Worm (Caenorhabditis elegans) whole organism, L3 larva: ENCODE data around the gene Y47D3B.4.

Source experiments
- R02D3.7 ChIP-seq: fragments of 150-350 bp; optimal IDR thresholded peaks from 2 replicates; lab custom pipeline; 2014; ENCODE audit warnings: missing biosample characterization, missing genetic modification characterization
- aly-2 ChIP-seq: fragments of 150-350 bp; optimal IDR thresholded peaks from 2 replicates; lab custom pipeline; 2014; ENCODE audit warnings: missing biosample characterization, missing genetic modification characterization
- ama-1 ChIP-seq: fragments of 150-350 bp; optimal IDR thresholded peaks from 2 replicates; lab custom pipeline; 2018
- ceh-16 ChIP-seq: sonication (generic microtip); optimal IDR thresholded peaks from 2 replicates; lab custom pipeline; 2017; ENCODE audit warnings: missing biosample characterization, missing genetic modification characterization
- ceh-28 ChIP-seq: fragments of 150-350 bp; optimal IDR thresholded peaks from 2 replicates; lab custom pipeline; 2014; ENCODE audit warnings: missing biosample characterization, missing genetic modification reagents, missing genetic modification characterization
- ceh-9 ChIP-seq: sonication (generic microtip); optimal IDR thresholded peaks from 2 replicates; lab custom pipeline; 2018; ENCODE audit warnings: missing biosample characterization, missing genetic modification characterization
- daf-12 ChIP-seq: fragments of 150-350 bp; optimal IDR thresholded peaks from 2 replicates; lab custom pipeline; 2014; ENCODE audit warnings: missing biosample characterization, missing genetic modification reagents, missing genetic modification characterization
- egl-27 ChIP-seq: sonication (generic microtip); optimal IDR thresholded peaks from 4 replicates; lab custom pipeline; 2017; ENCODE audit warnings: missing biosample characterization, missing genetic modification reagents, missing genetic modification characterization
- elt-1 ChIP-seq: fragments of 150-350 bp; optimal IDR thresholded peaks from 2 replicates; lab custom pipeline; 2014; ENCODE audit warnings: missing biosample characterization, missing genetic modification characterization
- elt-2 ChIP-seq: sonication (generic microtip); optimal IDR thresholded peaks from 2 replicates; lab custom pipeline; 2016; ENCODE audit warnings: missing genetic modification reagents, mild to moderate bottlenecking, missing genetic modification characterization, missing compliant biosample characterization
- elt-3 ChIP-seq, 3 experiments: fragments of 150-350 bp in 1 of 3; sonication (generic microtip) in 2 of 3; optimal IDR thresholded peaks; 2 replicates in 2 of 3; 4 replicates in 1 of 3; lab custom pipeline; 2014 to 2017; ENCODE audit warnings: missing biosample characterization in 3 of 3, missing genetic modification characterization in 3 of 3
- fos-1 ChIP-seq: fragments of 150-350 bp; optimal IDR thresholded peaks from 2 replicates; lab custom pipeline; 2014; ENCODE audit warnings: missing biosample characterization, missing genetic modification characterization
- hmg-11 ChIP-seq: sonication (generic microtip); optimal IDR thresholded peaks from 2 replicates; lab custom pipeline; 2016; ENCODE audit warnings: missing genetic modification characterization, missing compliant biosample characterization
- jun-1 ChIP-seq: fragments of 150-350 bp; optimal IDR thresholded peaks from 2 replicates; lab custom pipeline; 2014; ENCODE audit warnings: missing biosample characterization, missing genetic modification reagents, missing genetic modification characterization
- lin-15B ChIP-seq: fragments of 150-350 bp; optimal IDR thresholded peaks from 2 replicates; lab custom pipeline; 2014; ENCODE audit warnings: missing biosample characterization, missing genetic modification characterization
- lin-39 ChIP-seq: fragments of 150-350 bp; optimal IDR thresholded peaks from 2 replicates; lab custom pipeline; 2018; ENCODE audit warnings: missing biosample characterization, missing genetic modification reagents, missing genetic modification characterization
- lsy-12 ChIP-seq: sonication (generic microtip); optimal IDR thresholded peaks from 2 replicates; lab custom pipeline; 2016; ENCODE audit warnings: mild to moderate bottlenecking, missing genetic modification characterization, missing compliant biosample characterization
- mdl-1 ChIP-seq: fragments of 150-350 bp; optimal IDR thresholded peaks from 2 replicates; lab custom pipeline; 2014; ENCODE audit warnings: missing biosample characterization, missing genetic modification characterization
- nfya-1 ChIP-seq: sonication (generic microtip); optimal IDR thresholded peaks from 2 replicates; lab custom pipeline; 2017; ENCODE audit warnings: missing genetic modification characterization, mild to moderate bottlenecking, missing compliant biosample characterization, antibody characterized with exemption, moderate library complexity; ENCODE audit not compliant: insufficient read depth
- nhr-12 ChIP-seq: fragments of 150-350 bp; optimal IDR thresholded peaks from 2 replicates; lab custom pipeline; 2014; ENCODE audit warnings: missing biosample characterization, missing genetic modification characterization
- nhr-23 ChIP-seq: fragments of 150-350 bp; optimal IDR thresholded peaks from 2 replicates; lab custom pipeline; 2014; ENCODE audit warnings: missing biosample characterization, missing genetic modification reagents, missing genetic modification characterization
- nhr-237 ChIP-seq: fragments of 150-350 bp; optimal IDR thresholded peaks from 2 replicates; lab custom pipeline; 2014; ENCODE audit warnings: missing biosample characterization, missing genetic modification characterization
- nhr-25 ChIP-seq: sonication (generic microtip); optimal IDR thresholded peaks from 2 replicates; lab custom pipeline; 2017; ENCODE audit warnings: missing biosample characterization, missing genetic modification characterization
- nhr-28 ChIP-seq: fragments of 150-350 bp; optimal IDR thresholded peaks from 2 replicates; lab custom pipeline; 2014; ENCODE audit warnings: missing biosample characterization, missing genetic modification characterization
- nhr-43 ChIP-seq: sonication (generic microtip); optimal IDR thresholded peaks from 2 replicates; lab custom pipeline; 2016; ENCODE audit warnings: mild to moderate bottlenecking, missing genetic modification characterization, missing compliant biosample characterization; ENCODE audit not compliant: poor library complexity, severe bottlenecking
- nhr-67 ChIP-seq: fragments of 150-350 bp; optimal IDR thresholded peaks from 2 replicates; lab custom pipeline; 2014; ENCODE audit warnings: missing biosample characterization, missing genetic modification characterization
- nhr-76 ChIP-seq: fragments of 150-350 bp; sonication (generic microtip); optimal IDR thresholded peaks from 5 replicates; lab custom pipeline; 2014; ENCODE audit warnings: missing biosample characterization, missing genetic modification characterization
- pha-4 ChIP-seq: fragments of 150-350 bp; optimal IDR thresholded peaks from 2 replicates; lab custom pipeline; 2014; ENCODE audit warnings: missing biosample characterization, missing genetic modification reagents, missing genetic modification characterization
- pqm-1 ChIP-seq: fragments of 150-350 bp; optimal IDR thresholded peaks from 2 replicates; lab custom pipeline; 2017; ENCODE audit warnings: missing biosample characterization, missing genetic modification characterization, inconsistent platforms
- sea-2 ChIP-seq: fragments of 150-350 bp; sonication (generic microtip); optimal IDR thresholded peaks from 4 replicates; lab custom pipeline; 2014; ENCODE audit warnings: missing biosample characterization, missing genetic modification reagents, missing genetic modification characterization
- skn-1 ChIP-seq: fragments of 150-350 bp; optimal IDR thresholded peaks from 2 replicates; lab custom pipeline; 2014; ENCODE audit warnings: missing biosample characterization, missing genetic modification characterization
- snpc-4 ChIP-seq: fragments of 150-350 bp; optimal IDR thresholded peaks from 2 replicates; lab custom pipeline; 2014; ENCODE audit warnings: missing biosample characterization, missing genetic modification characterization
- tbx-2 ChIP-seq: sonication (generic microtip); optimal IDR thresholded peaks from 2 replicates; lab custom pipeline; 2016; ENCODE audit warnings: mild to moderate bottlenecking, missing genetic modification characterization, missing compliant biosample characterization
- zag-1 ChIP-seq: fragments of 150-350 bp; optimal IDR thresholded peaks from 2 replicates; lab custom pipeline; 2014; ENCODE audit warnings: missing biosample characterization, missing genetic modification characterization
- ztf-11 ChIP-seq: fragments of 150-350 bp; optimal IDR thresholded peaks from 2 replicates; lab custom pipeline; 2014; ENCODE audit warnings: missing biosample characterization, missing genetic modification characterization
- ztf-4 ChIP-seq: fragments of 150-350 bp; optimal IDR thresholded peaks from 2 replicates; lab custom pipeline; 2014; ENCODE audit warnings: missing biosample characterization, missing genetic modification characterization

Gene Y47D3B.4

ce11 chrIII:11360156-11360555 is 45.0 kb upstream of the Y47D3B.4 start, which contains the start of gene T28D6.4:
TSS of gene T28D6.4 (plus strand) at chrIII:11360456.
- TF ChIP-seq lin-39 (peak; percentile 4), ztf-11 (tag; lab: Kevin White, UChicago) (no peak)

- TF ChIP-seq egl-27 (no peak), ztf-4 (no peak), ceh-9 (no peak), R02D3.7 (tag; lab: Kevin White, UChicago) (no peak), snpc-4 (no peak), nhr-67 (tag; lab: Kevin White, UChicago) (no peak), pqm-1 (tag; lab: Kevin White, UChicago) (no peak), nhr-43 (tag; lab: Kevin White, UChicago) (no peak), aly-2 (tag; lab: Kevin White, UChicago) (no peak), ceh-28 (tag; lab: Kevin White, UChicago) (no peak), zag-1 (tag; lab: Kevin White, UChicago) (no peak), nhr-28 (tag; lab: Kevin White, UChicago) (no peak), fos-1 (tag; lab: Kevin White, UChicago) (no peak), elt-1 (no peak), ceh-16 (tag; lab: Kevin White, UChicago) (no peak)
Measured at ce11 chrIII:11361394-11361793, 43.8 kb upstream of the Y47D3B.4 start.

- TF ChIP-seq fos-1 (tag; lab: Kevin White, UChicago) (no peak), nfya-1 (tag; lab: Kevin White, UChicago) (no peak), jun-1 (tag; lab: Kevin White, UChicago) (no peak)
Measured at ce11 chrIII:11362915-11363314, 42.2 kb upstream of the Y47D3B.4 start.

- TF ChIP-seq ztf-11 (tag; lab: Kevin White, UChicago): no peak
- peak; percentile 30 for TF ChIP-seq nhr-23
Measured at ce11 chrIII:11366467-11366866, 38.7 kb upstream of the Y47D3B.4 start, which contains the start of gene T28D6.3. TSS of gene T28D6.3 (plus strand) at chrIII:11366767.

ce11 chrIII:11371236-11371635 is 33.9 kb upstream of the Y47D3B.4 start:
- TF ChIP-seq lsy-12: peak; percentile 69
- no peak for TF ChIP-seq nhr-237
- TF ChIP-seq skn-1: peak; percentile 67
- no peak for TF ChIP-seq ceh-9
- TF ChIP-seq lin-15B (tag; lab: Kevin White, UChicago): peak; percentile 30
- no peak for TF ChIP-seq nhr-76 (tag; lab: Kevin White, UChicago)
- no peak for TF ChIP-seq elt-3 (tag; optimal IDR thresholded peaks at IDR 0.05; lab: Kevin White, UChicago)
- no peak for TF ChIP-seq sea-2
- TF ChIP-seq mdl-1 (tag; lab: Kevin White, UChicago): no peak
- no peak for TF ChIP-seq elt-1
- TF ChIP-seq pha-4: peak; percentile 37
- peak; percentile 42 for TF ChIP-seq elt-2 (tag; lab: Kevin White, UChicago)
- TF ChIP-seq ztf-11 (tag; lab: Kevin White, UChicago): no peak
- no peak for TF ChIP-seq jun-1 (tag; lab: Kevin White, UChicago)
- TF ChIP-seq daf-12 (tag; lab: Kevin White, UChicago): no peak
- no peak for TF ChIP-seq nhr-23
- TF ChIP-seq nhr-28 (tag; lab: Kevin White, UChicago): no peak
- no peak for TF ChIP-seq nhr-25 (tag; lab: Kevin White, UChicago)
- TF ChIP-seq nhr-43 (tag; lab: Kevin White, UChicago): peak; percentile 63
- TF ChIP-seq nhr-12 (tag; lab: Kevin White, UChicago): no peak
- peak; percentile 2 for TF ChIP-seq tbx-2 (tag; lab: Kevin White, UChicago)
- TF ChIP-seq nfya-1 (tag; lab: Kevin White, UChicago): peak; percentile 65
- peak; percentile 48 for TF ChIP-seq hmg-11 (tag; lab: Kevin White, UChicago)
- no peak for TF ChIP-seq zag-1 (tag; lab: Kevin White, UChicago)
- peak; percentile 61 for TF ChIP-seq lin-39
- TF ChIP-seq ama-1 (lab: Kevin White, UChicago): no peak
- peak; percentile 52 for TF ChIP-seq snpc-4
